Worm (Caenorhabditis elegans) whole organism, late embryonic: ENCODE results near the gene wrn-1.

Source experiments
- C08G9.2 ChIP-seq: sonication (generic microtip); optimal IDR thresholded peaks from 2 replicates; lab custom pipeline; 2016; ENCODE audit warnings: mild to moderate bottlenecking, missing genetic modification characterization, moderate library complexity, missing compliant biosample characterization
- ahr-1 ChIP-seq: sonication (generic microtip); optimal IDR thresholded peaks from 2 replicates; lab custom pipeline; 2016; ENCODE audit warnings: missing genetic modification characterization, missing compliant biosample characterization
- che-1 ChIP-seq: sonication (generic microtip); optimal IDR thresholded peaks from 2 replicates; lab custom pipeline; 2016; ENCODE audit warnings: mild to moderate bottlenecking, missing genetic modification characterization, missing compliant biosample characterization
- dve-1 ChIP-seq: sonication (generic microtip); optimal IDR thresholded peaks from 2 replicates; lab custom pipeline; 2017; ENCODE audit warnings: antibody characterized with exemption, mild to moderate bottlenecking, missing genetic modification characterization, missing compliant biosample characterization
- elt-2 ChIP-seq: sonication (generic microtip); optimal IDR thresholded peaks from 2 replicates; lab custom pipeline; 2016; ENCODE audit warnings: missing genetic modification reagents, missing genetic modification characterization, missing compliant biosample characterization
- hlh-15 ChIP-seq: sonication (generic microtip); optimal IDR thresholded peaks from 2 replicates; lab custom pipeline; 2016; ENCODE audit warnings: missing genetic modification characterization, missing compliant biosample characterization
- hlh-6 ChIP-seq: sonication (generic microtip); optimal IDR thresholded peaks from 2 replicates; lab custom pipeline; 2016; ENCODE audit warnings: missing genotype, missing genetic modification characterization, missing compliant biosample characterization
- pha-2 ChIP-seq: sonication (generic microtip); optimal IDR thresholded peaks from 2 replicates; lab custom pipeline; 2017; ENCODE audit warnings: mild to moderate bottlenecking, missing genetic modification characterization, missing compliant biosample characterization
- pha-4 ChIP-seq: fragments of 150-350 bp; optimal IDR thresholded peaks from 2 replicates; lab custom pipeline; 2018; ENCODE audit warnings: missing biosample characterization, missing genetic modification reagents, missing genetic modification characterization
- ref-2 ChIP-seq: sonication (generic microtip); optimal IDR thresholded peaks from 2 replicates; lab custom pipeline; 2016; ENCODE audit warnings: missing genetic modification characterization, missing compliant biosample characterization
- tbx-2 ChIP-seq: sonication (generic microtip); optimal IDR thresholded peaks from 2 replicates; lab custom pipeline; 2016; ENCODE audit warnings: missing genetic modification characterization, missing compliant biosample characterization
- unc-3 ChIP-seq, 2 experiments: fragments of 200-800 bp in 1 of 2; sonication (Bioruptor generic) in 1 of 2; sonication (generic microtip) in 1 of 2; conservative IDR thresholded peaks in 1 of 2; optimal IDR thresholded peaks in 1 of 2; 2 replicates each; pipeline versions ENCODE4 v1.3.6 to Lab custom; 2016 to 2022; ENCODE audit warnings: missing compliant biosample characterization in 2 of 2, missing genetic modification characterization in 2 of 2, missing genetic modification reagents in 1 of 2
- unc-55 ChIP-seq: sonication (generic microtip); optimal IDR thresholded peaks from 2 replicates; lab custom pipeline; 2017; ENCODE audit warnings: missing biosample characterization, missing genetic modification reagents, missing genetic modification characterization

DNA sequence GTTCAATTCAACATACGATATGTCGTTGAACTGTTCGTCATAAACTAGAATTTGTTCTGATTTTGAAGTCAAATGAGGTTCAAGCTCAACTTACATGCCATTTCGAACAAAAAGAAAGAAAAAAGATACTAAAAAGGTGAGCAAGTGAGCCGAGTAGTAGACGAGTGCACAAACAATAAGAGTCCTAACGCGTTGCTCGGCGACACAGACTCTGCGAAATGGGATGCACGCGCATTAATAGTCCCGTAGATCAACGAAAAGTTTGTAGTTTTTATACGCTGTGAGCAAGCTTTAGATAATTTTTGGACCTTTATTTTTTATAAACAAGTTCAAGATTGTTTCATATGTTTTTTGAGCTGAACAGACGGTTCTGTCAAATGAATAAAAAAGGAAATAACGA, 26.1 kb upstream of the wrn-1 start, which contains the start of gene C56E6.4:
- TF ChIP-seq pha-2 (tag; lab: Kevin White, UChicago) (no peak), ref-2 (tag; lab: Kevin White, UChicago) (no peak), unc-55 (no peak), pha-4 (tag; lab: Kevin White, UChicago) (no peak), dve-1 (tag; lab: Kevin White, UChicago) (no peak), hlh-15 (tag; lab: Kevin White, UChicago) (no peak), ahr-1 (tag; lab: Kevin White, UChicago) (no peak), elt-2 (tag; lab: Kevin White, UChicago) (no peak), C08G9.2 (no peak), hlh-6 (tag; lab: Kevin White, UChicago) (no peak), unc-3 (GFP tag; conservative IDR thresholded peaks at IDR 0.05; lab: Robert Waterston, UW) (no peak), unc-3 (tag; optimal IDR thresholded peaks at IDR 0.05; lab: Kevin White, UChicago) (no peak), tbx-2 (tag; lab: Kevin White, UChicago) (no peak), che-1 (tag; lab: Kevin White, UChicago) (no peak)
